Worm (Caenorhabditis elegans) whole organism, midembryonic: ENCODE data around the gene nhr-246.

ENCODE experiments used
- T22C8.4 ChIP-seq: fragments of 200-800 bp; sonication (Bioruptor generic); IDR thresholded peaks from 2 replicates; pipeline ENCODE4 v1.3.6; 2022; ENCODE audit warnings: missing genetic modification characterization, missing compliant biosample characterization
- flt-1 ChIP-seq: fragments of 200-800 bp; sonication (Bioruptor generic); IDR thresholded peaks from 2 replicates; pipeline ENCODE4 v1.3.6; 2022; ENCODE audit warnings: missing genetic modification characterization, missing compliant biosample characterization
- klf-2 ChIP-seq: fragments of 200-800 bp; sonication (Bioruptor generic); conservative IDR thresholded peaks from 2 replicates; pipeline ENCODE4 v1.3.6; 2022; ENCODE audit warnings: missing genetic modification reagents, missing genetic modification characterization, missing compliant biosample characterization
- ref-1 ChIP-seq: fragments of 200-800 bp; sonication (Bioruptor generic); conservative IDR thresholded peaks from 2 replicates; pipeline ENCODE4 v1.3.6; 2022; ENCODE audit warnings: missing genetic modification reagents, missing genetic modification characterization, missing compliant biosample characterization
- ztf-23 ChIP-seq: fragments of 200-800 bp; sonication (Bioruptor generic); IDR thresholded peaks from 2 replicates; pipeline ENCODE4 v1.3.6; 2022; ENCODE audit warnings: missing genetic modification reagents, missing genetic modification characterization, missing compliant biosample characterization
- ztf-29 ChIP-seq: fragments of 200-800 bp; sonication (Bioruptor generic); IDR thresholded peaks from 2 replicates; pipeline ENCODE4 v1.3.6; 2022; ENCODE audit warnings: missing genetic modification reagents, missing genetic modification characterization, missing compliant biosample characterization

DNA sequence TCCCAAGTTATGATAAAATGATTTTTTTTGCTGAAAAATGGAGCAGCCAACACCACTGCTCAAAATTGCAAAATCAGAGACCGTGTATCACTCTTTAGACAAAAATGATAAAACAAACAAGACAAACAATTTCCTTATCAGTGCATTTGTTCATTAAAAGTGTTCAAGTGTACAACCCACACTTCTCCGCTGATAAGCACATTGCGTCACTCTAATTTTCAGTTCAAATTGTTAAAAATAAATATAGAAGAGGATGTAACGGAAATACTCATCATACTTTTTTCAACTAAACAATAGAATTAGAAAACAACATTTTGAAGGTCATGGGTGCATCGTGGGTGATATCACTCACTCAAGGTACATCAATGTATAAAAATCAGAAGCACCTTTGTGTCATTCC is 2.4 kb downstream of the nhr-246 start, which contains the start of gene nhr-291:
- TF ChIP-seq T22C8.4 (GFP tag; lab: Robert Waterston, UW) (no peak), ztf-23 (no peak), ref-1 (no peak), flt-1 (GFP tag; lab: Robert Waterston, UW) (no peak), ztf-29 (GFP tag; lab: Robert Waterston, UW) (no peak), klf-2 (GFP tag; lab: Robert Waterston, UW) (no peak)
